Worm (Caenorhabditis elegans) whole organism, young adult: ENCODE data around the gene ttr-17.

Experiments used
- B0019.2 ChIP-seq: fragments of 200-800 bp; sonication (Bioruptor generic); conservative IDR thresholded peaks from 2 replicates; pipeline ENCODE4 v1.3.6; 2022; ENCODE audit warnings: missing genetic modification reagents, missing genetic modification characterization, missing compliant biosample characterization
- B0035.1 ChIP-seq: sonication (generic microtip); optimal IDR thresholded peaks from 2 replicates; lab custom pipeline; 2016; ENCODE audit warnings: missing genetic modification characterization, mild to moderate bottlenecking, missing compliant biosample characterization, missing genotype, missing genetic modification reagents
- B0336.3 ChIP-seq: fragments of 200-800 bp; sonication (Bioruptor generic); IDR thresholded peaks from 2 replicates; pipeline ENCODE4 v1.3.6; 2022; ENCODE audit warnings: missing genetic modification characterization, missing compliant biosample characterization
- C17E4.6 ChIP-seq: fragments of 200-800 bp; sonication (Bioruptor generic); IDR thresholded peaks from 2 replicates; pipeline ENCODE4 v1.3.6; 2022; ENCODE audit warnings: missing genetic modification reagents, missing genetic modification characterization, missing compliant biosample characterization
- F23B12.7 ChIP-seq: sonication (generic microtip); optimal IDR thresholded peaks from 2 replicates; lab custom pipeline; 2017; ENCODE audit warnings: missing genetic modification characterization, mild to moderate bottlenecking, missing compliant biosample characterization, antibody characterized with exemption, moderate library complexity; ENCODE audit not compliant: insufficient read depth
- F33H1.4 ChIP-seq: fragments of 200-800 bp; sonication (Bioruptor generic); IDR thresholded peaks from 2 replicates; pipeline ENCODE4 v1.3.6; 2022; ENCODE audit warnings: missing genetic modification reagents, missing genetic modification characterization, missing compliant biosample characterization
- F39B2.1 ChIP-seq: fragments of 200-800 bp; sonication (Bioruptor generic); IDR thresholded peaks from 2 replicates; pipeline ENCODE4 v1.3.6; 2022; ENCODE audit warnings: missing genetic modification reagents, missing genetic modification characterization, missing compliant biosample characterization
- F57A8.1 ChIP-seq: fragments of 200-800 bp; sonication (Bioruptor generic); optimal IDR thresholded peaks from 2 replicates; lab custom pipeline; 2018; ENCODE audit warnings: mild to moderate bottlenecking, missing genetic modification characterization, moderate library complexity, missing compliant biosample characterization
- K12H6.12 ChIP-seq: fragments of 200-800 bp; sonication (Bioruptor generic); optimal IDR thresholded peaks from 2 replicates; lab custom pipeline; 2018; ENCODE audit warnings: mild to moderate bottlenecking, missing genetic modification characterization, missing compliant biosample characterization
- T26A5.8 ChIP-seq: sonication (generic microtip); optimal IDR thresholded peaks from 2 replicates; lab custom pipeline; 2016; ENCODE audit warnings: missing genetic modification characterization, missing compliant biosample characterization
- Y53F4B.3 ChIP-seq: fragments of 200-800 bp; sonication (Bioruptor generic); IDR thresholded peaks from 2 replicates; pipeline ENCODE4 v1.3.6; 2022; ENCODE audit warnings: missing genetic modification reagents, missing genetic modification characterization, missing compliant biosample characterization
- akir-1 ChIP-seq: fragments of 200-800 bp; sonication (Bioruptor generic); optimal IDR thresholded peaks from 2 replicates; lab custom pipeline; 2018; ENCODE audit warnings: mild to moderate bottlenecking, missing genetic modification characterization, moderate library complexity, missing compliant biosample characterization
- ama-1 ChIP-seq, 3 experiments: fragments of 150-350 bp in 1 of 3; sonication (generic microtip) in 2 of 3; optimal IDR thresholded peaks; 2 replicates each; lab custom pipeline; 2014 to 2018; ENCODE audit warnings: missing biosample characterization in 2 of 3, missing genetic modification characterization in 2 of 3, missing genetic modification reagents in 2 of 3
- aptf-2 ChIP-seq: fragments of 200-800 bp; sonication (Bioruptor generic); conservative IDR thresholded peaks from 2 replicates; pipeline ENCODE4 v1.3.6; 2022; ENCODE audit warnings: missing genetic modification reagents, missing genetic modification characterization, missing compliant biosample characterization
- aptf-3 ChIP-seq: fragments of 200-800 bp; sonication (Bioruptor generic); IDR thresholded peaks from 2 replicates; pipeline ENCODE4 v1.3.6; 2022; ENCODE audit warnings: missing genetic modification characterization, missing compliant biosample characterization
- attf-3 ChIP-seq: fragments of 200-800 bp; sonication (Bioruptor generic); conservative IDR thresholded peaks from 2 replicates; pipeline ENCODE4 v1.3.6; 2022; ENCODE audit warnings: missing genetic modification reagents, missing genetic modification characterization, missing compliant biosample characterization
- bed-1 ChIP-seq: fragments of 200-800 bp; sonication (Bioruptor generic); IDR thresholded peaks from 2 replicates; pipeline ENCODE4 v1.3.6; 2022; ENCODE audit warnings: missing genetic modification reagents, missing genetic modification characterization, missing compliant biosample characterization
- cebp-1 ChIP-seq, 2 experiments: fragments of 200-800 bp in 1 of 2; sonication (Bioruptor generic) in 1 of 2; sonication (generic microtip) in 1 of 2; IDR thresholded peaks in 1 of 2; optimal IDR thresholded peaks in 1 of 2; 2 replicates each; pipeline versions ENCODE4 v1.3.6 to Lab custom; 2017 to 2022; ENCODE audit warnings: missing compliant biosample characterization in 2 of 2, missing genetic modification characterization in 2 of 2, mild to moderate bottlenecking in 1 of 2, missing genetic modification reagents in 1 of 2, moderate library complexity in 1 of 2
- ceh-79 ChIP-seq: sonication (generic microtip); optimal IDR thresholded peaks from 2 replicates; lab custom pipeline; 2017; ENCODE audit warnings: mild to moderate bottlenecking, missing genetic modification characterization, missing compliant biosample characterization
- ceh-91 ChIP-seq: fragments of 200-800 bp; sonication (Bioruptor generic); IDR thresholded peaks from 2 replicates; pipeline ENCODE4 v1.3.6; 2022; ENCODE audit warnings: missing genetic modification reagents, missing genetic modification characterization, missing compliant biosample characterization
- dpff-1 ChIP-seq: sonication (generic microtip); optimal IDR thresholded peaks from 2 replicates; lab custom pipeline; 2017; ENCODE audit warnings: mild to moderate bottlenecking, missing genetic modification characterization, missing compliant biosample characterization
- efl-1 ChIP-seq: fragments of 150-350 bp; optimal IDR thresholded peaks from 2 replicates; lab custom pipeline; 2014; ENCODE audit warnings: missing biosample characterization, missing genetic modification reagents, missing genetic modification characterization
- egrh-3 ChIP-seq: fragments of 200-800 bp; sonication (Bioruptor generic); IDR thresholded peaks from 2 replicates; pipeline ENCODE4 v1.3.6; 2022; ENCODE audit warnings: missing genetic modification reagents, missing genetic modification characterization, missing compliant biosample characterization
- ets-4 ChIP-seq: fragments of 200-800 bp; sonication (Bioruptor generic); optimal IDR thresholded peaks from 2 replicates; lab custom pipeline; 2018; ENCODE audit warnings: mild to moderate bottlenecking, missing genetic modification characterization, missing compliant biosample characterization
- him-1 ChIP-seq: sonication (generic microtip); optimal IDR thresholded peaks from 2 replicates; lab custom pipeline; 2016; ENCODE audit warnings: missing genotype, missing genetic modification reagents, missing genetic modification characterization, missing compliant biosample characterization
- hlh-26 ChIP-seq: fragments of 200-800 bp; sonication (Bioruptor generic); conservative IDR thresholded peaks from 2 replicates; pipeline ENCODE4 v1.3.6; 2022; ENCODE audit warnings: missing genetic modification reagents, missing genetic modification characterization, missing compliant biosample characterization
- hsf-1 ChIP-seq: fragments of 200-800 bp; sonication (Bioruptor generic); IDR thresholded peaks from 2 replicates; pipeline ENCODE4 v1.3.6; 2022; ENCODE audit warnings: missing genetic modification reagents, missing genetic modification characterization, missing compliant biosample characterization
- let-526 ChIP-seq: fragments of 200-800 bp; sonication (Bioruptor generic); IDR thresholded peaks from 2 replicates; pipeline ENCODE4 v1.3.6; 2022; ENCODE audit warnings: missing genetic modification reagents, missing genetic modification characterization, missing compliant biosample characterization
- lin-35 ChIP-seq, 3 experiments: fragments of 150-350 bp in 2 of 3; sonication (generic microtip) in 1 of 3; optimal IDR thresholded peaks; 2 replicates each; lab custom pipeline; 2014 to 2018; ENCODE audit warnings: missing biosample characterization in 3 of 3, missing genetic modification characterization in 3 of 3, missing genetic modification reagents in 3 of 3
- lir-1 ChIP-seq: fragments of 200-800 bp; sonication (Bioruptor generic); conservative IDR thresholded peaks from 2 replicates; pipeline ENCODE4 v1.3.6; 2022; ENCODE audit warnings: missing genetic modification reagents, missing genetic modification characterization, missing compliant biosample characterization
- nhr-120 ChIP-seq: fragments of 200-800 bp; sonication (Bioruptor generic); IDR thresholded peaks from 2 replicates; pipeline ENCODE4 v1.3.6; 2022; ENCODE audit warnings: missing genetic modification characterization, missing compliant biosample characterization
- nhr-179 ChIP-seq: sonication (generic microtip); optimal IDR thresholded peaks from 2 replicates; lab custom pipeline; 2016; ENCODE audit warnings: mild to moderate bottlenecking, missing genetic modification characterization, missing compliant biosample characterization
- nhr-80 ChIP-seq: sonication (generic microtip); optimal IDR thresholded peaks from 2 replicates; lab custom pipeline; 2016; ENCODE audit warnings: missing genetic modification characterization, missing compliant biosample characterization
- pha-4 ChIP-seq: fragments of 150-350 bp; sonication (generic microtip); optimal IDR thresholded peaks from 2 replicates; lab custom pipeline; 2014; ENCODE audit warnings: missing biosample characterization, missing genetic modification reagents, missing genetic modification characterization
- rpc-1 ChIP-seq, 2 experiments: fragments of 150-350 bp in 1 of 2; sonication (generic microtip) in 1 of 2; optimal IDR thresholded peaks; 2 replicates each; lab custom pipeline; 2014 to 2018; ENCODE audit warnings: missing biosample characterization in 1 of 2, missing genetic modification characterization in 1 of 2, missing genetic modification reagents in 1 of 2, missing genotype in 1 of 2
- sdz-38 ChIP-seq: sonication (generic microtip); optimal IDR thresholded peaks from 2 replicates; lab custom pipeline; 2016; ENCODE audit warnings: missing genotype, missing genetic modification characterization, missing compliant biosample characterization
- sea-2 ChIP-seq: fragments of 200-800 bp; sonication (Bioruptor generic); IDR thresholded peaks from 2 replicates; pipeline ENCODE4 v1.3.6; 2022; ENCODE audit warnings: missing genetic modification characterization, missing compliant biosample characterization
- snpc-1.1 ChIP-seq: sonication (generic microtip); optimal IDR thresholded peaks from 2 replicates; lab custom pipeline; 2017; ENCODE audit warnings: missing genetic modification characterization, mild to moderate bottlenecking, missing compliant biosample characterization, antibody characterized with exemption, moderate library complexity, missing genotype, missing genetic modification reagents; ENCODE audit not compliant: insufficient read depth
- snpc-1.3 ChIP-seq: sonication (generic microtip); optimal IDR thresholded peaks from 2 replicates; lab custom pipeline; 2017; ENCODE audit warnings: missing genetic modification characterization, mild to moderate bottlenecking, missing compliant biosample characterization, antibody characterized with exemption, moderate library complexity, missing genotype, missing genetic modification reagents; ENCODE audit not compliant: insufficient read depth
- snpc-3.4 ChIP-seq: sonication (generic microtip); optimal IDR thresholded peaks from 2 replicates; lab custom pipeline; 2017; ENCODE audit warnings: missing genetic modification characterization, mild to moderate bottlenecking, missing compliant biosample characterization, antibody characterized with exemption, moderate library complexity, missing genotype, missing genetic modification reagents
- snpc-4 ChIP-seq, 5 experiments: fragments of 150-350 bp in 1 of 5; sonication (generic microtip) in 4 of 5; optimal IDR thresholded peaks; 2 replicates each; lab custom pipeline; 2014 to 2018; ENCODE audit warnings: missing genetic modification characterization in 5 of 5, missing biosample characterization in 3 of 5, antibody characterized with exemption in 2 of 5, mild to moderate bottlenecking in 2 of 5, missing compliant biosample characterization in 2 of 5, missing genotype in 2 of 5, moderate library complexity in 2 of 5, missing genetic modification reagents in 1 of 5
- unc-130 ChIP-seq: sonication (generic microtip); optimal IDR thresholded peaks from 2 replicates; lab custom pipeline; 2016; ENCODE audit warnings: missing genetic modification reagents, missing genetic modification characterization, missing compliant biosample characterization
- ztf-22 ChIP-seq: fragments of 200-800 bp; sonication (Bioruptor generic); optimal IDR thresholded peaks from 2 replicates; lab custom pipeline; 2018; ENCODE audit warnings: mild to moderate bottlenecking, missing genetic modification characterization, moderate library complexity, missing compliant biosample characterization
- ztf-26 ChIP-seq: sonication (generic microtip); optimal IDR thresholded peaks from 2 replicates; lab custom pipeline; 2017; ENCODE audit warnings: missing genetic modification characterization, missing compliant biosample characterization
- ztf-28 ChIP-seq: fragments of 200-800 bp; sonication (Bioruptor generic); IDR thresholded peaks from 2 replicates; pipeline ENCODE4 v1.3.6; 2022; ENCODE audit warnings: missing genetic modification reagents, missing genetic modification characterization, missing compliant biosample characterization
- ztf-3 ChIP-seq: fragments of 200-800 bp; sonication (Bioruptor generic); optimal IDR thresholded peaks from 2 replicates; lab custom pipeline; 2018; ENCODE audit warnings: mild to moderate bottlenecking, missing genetic modification characterization, missing compliant biosample characterization

The ttr-17 gene

DNA sequence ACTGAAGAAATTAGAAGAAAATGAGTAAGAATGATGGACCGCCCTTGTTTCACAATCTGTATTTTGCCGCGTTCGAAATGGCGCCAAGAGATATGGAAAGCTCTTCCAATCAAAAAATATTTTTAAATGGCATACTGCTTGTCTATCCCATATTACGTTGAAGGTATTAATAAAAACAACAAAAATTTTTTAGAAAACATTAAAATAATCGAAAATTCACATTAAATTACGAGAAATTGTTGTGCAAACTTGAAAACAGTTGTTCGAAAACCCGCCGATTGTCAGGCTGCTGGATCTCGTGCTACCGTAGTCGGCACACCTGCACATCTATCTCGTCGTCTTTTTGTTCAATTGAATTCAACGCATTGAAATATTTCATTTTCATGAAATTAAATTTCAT, 16.8 kb upstream of the ttr-17 start, which contains the start of gene klc-1 (continued):
- TF ChIP-seq bed-1 (GFP tag; lab: Robert Waterston, UW) (no peak), sea-2 (GFP tag; lab: Robert Waterston, UW) (no peak), nhr-179 (no peak), T26A5.8 (tag; lab: Kevin White, UChicago) (no peak), ztf-26 (tag; lab: Kevin White, UChicago) (no peak), ceh-91 (GFP tag; lab: Robert Waterston, UW) (peak; percentile 70), C17E4.6 (GFP tag; lab: Robert Waterston, UW) (peak; percentile 55; the same call in 1 of the 2 replicates), F33H1.4 (GFP tag; lab: Robert Waterston, UW) (peak; percentile 69), snpc-1.3 (tag; lab: Kevin White, UChicago) (no peak), ceh-79 (tag; lab: Kevin White, UChicago) (no peak), akir-1 (GFP tag; lab: Kevin White, UChicago) (no peak), ama-1 (optimal IDR thresholded peaks at IDR 0.05; lab: Kevin White, UChicago) (no peak), ama-1 (GFP tag; optimal IDR thresholded peaks at IDR 0.05; lab: Kevin White, UChicago) (no peak), snpc-3.4 (tag; lab: Kevin White, UChicago) (no peak), snpc-4 (GFP tag; optimal IDR thresholded peaks at IDR 0.05; lab: Kevin White, UChicago) (no peak), snpc-4 (tag; optimal IDR thresholded peaks at IDR 0.05; lab: Kevin White, UChicago) (peak in 1 of 4 experiments; percentile 57), dpff-1 (tag; lab: Kevin White, UChicago) (no peak), rpc-1 (optimal IDR thresholded peaks at IDR 0.05; lab: Kevin White, UChicago) (no peak), rpc-1 (tag; optimal IDR thresholded peaks at IDR 0.05; lab: Kevin White, UChicago) (no peak), lin-35 (GFP tag; optimal IDR thresholded peaks at IDR 0.05; lab: Kevin White, UChicago) (no peak), snpc-1.1 (tag; lab: Kevin White, UChicago) (peak; percentile 15), aptf-3 (GFP tag; lab: Robert Waterston, UW) (no peak), sdz-38 (no peak), ets-4 (GFP tag; lab: Kevin White, UChicago) (no peak), lir-1 (GFP tag; lab: Robert Waterston, UW) (no peak), F57A8.1 (GFP tag; lab: Kevin White, UChicago) (no peak), him-1 (tag; lab: Kevin White, UChicago) (no peak), attf-3 (GFP tag; lab: Robert Waterston, UW) (no peak), ztf-22 (GFP tag; lab: Kevin White, UChicago) (no peak), aptf-2 (GFP tag; lab: Robert Waterston, UW) (no peak), F23B12.7 (tag; lab: Kevin White, UChicago) (no peak), unc-130 (GFP tag; lab: Kevin White, UChicago) (peak; percentile 22), egrh-3 (no peak), B0035.1 (tag; lab: Kevin White, UChicago) (no peak), nhr-80 (no peak), B0336.3 (GFP tag; lab: Robert Waterston, UW) (no peak), let-526 (no peak), cebp-1 (GFP tag; IDR thresholded peaks at IDR 0.05; lab: Robert Waterston, UW) (no peak), cebp-1 (tag; optimal IDR thresholded peaks at IDR 0.05; lab: Kevin White, UChicago) (no peak), pha-4 (tag; lab: Kevin White, UChicago) (no peak), B0019.2 (GFP tag; lab: Robert Waterston, UW) (0 out of 2 replicates have a peak, but pooled peaks have one; percentile 5), efl-1 (GFP tag; lab: Kevin White, UChicago) (peak; percentile 93), K12H6.12 (no peak), ztf-28 (GFP tag; lab: Robert Waterston, UW) (no peak), hlh-26 (no peak), hsf-1 (GFP tag; lab: Robert Waterston, UW) (peak; percentile 75; the same call in 1 of the 2 replicates), Y53F4B.3 (GFP tag; lab: Robert Waterston, UW) (0 out of 2 replicates have a peak, but pooled peaks have one; percentile 6), nhr-120 (no peak), F39B2.1 (no peak), ztf-3 (GFP tag; lab: Kevin White, UChicago) (no peak)
